Worm (Caenorhabditis elegans) whole organism, young adult: Measurements from ENCODE around the gene grl-7.

ENCODE experiments used
- B0336.3 ChIP-seq: fragments of 200-800 bp; sonication (Bioruptor generic); IDR thresholded peaks from 2 replicates; pipeline ENCODE4 v1.3.6; 2022; ENCODE audit warnings: missing genetic modification characterization, missing compliant biosample characterization
- C06A6.2 ChIP-seq: fragments of 200-800 bp; sonication (Bioruptor generic); conservative IDR thresholded peaks from 2 replicates; pipeline ENCODE4 v1.3.6; 2022; ENCODE audit warnings: missing genetic modification characterization, missing compliant biosample characterization
- C17E4.6 ChIP-seq: fragments of 200-800 bp; sonication (Bioruptor generic); IDR thresholded peaks from 2 replicates; pipeline ENCODE4 v1.3.6; 2022; ENCODE audit warnings: missing genetic modification reagents, missing genetic modification characterization, missing compliant biosample characterization
- F49E8.2 ChIP-seq: sonication (generic microtip); optimal IDR thresholded peaks from 3 replicates; lab custom pipeline; 2017; ENCODE audit warnings: missing genetic modification characterization, mild to moderate bottlenecking, missing compliant biosample characterization, antibody characterized with exemption, moderate library complexity; ENCODE audit not compliant: insufficient read depth
- F57C9.4 ChIP-seq: sonication (generic microtip); optimal IDR thresholded peaks from 2 replicates; lab custom pipeline; 2017; ENCODE audit warnings: mild to moderate bottlenecking, missing genetic modification characterization, missing compliant biosample characterization
- K11D2.4 ChIP-seq: fragments of 200-800 bp; sonication (Bioruptor generic); IDR thresholded peaks from 2 replicates; pipeline ENCODE4 v1.3.6; 2022; ENCODE audit warnings: missing genetic modification reagents, missing genetic modification characterization, missing compliant biosample characterization
- K12H6.12 ChIP-seq: fragments of 200-800 bp; sonication (Bioruptor generic); optimal IDR thresholded peaks from 2 replicates; lab custom pipeline; 2018; ENCODE audit warnings: mild to moderate bottlenecking, missing genetic modification characterization, missing compliant biosample characterization
- T07F8.4 ChIP-seq: sonication (generic microtip); optimal IDR thresholded peaks from 2 replicates; lab custom pipeline; 2016; ENCODE audit warnings: mild to moderate bottlenecking, missing genetic modification characterization, moderate library complexity, missing compliant biosample characterization
- Y56A3A.18 ChIP-seq: fragments of 200-800 bp; sonication (Bioruptor generic); IDR thresholded peaks from 2 replicates; pipeline ENCODE4 v1.3.6; 2022; ENCODE audit warnings: missing genetic modification reagents, missing genetic modification characterization, missing compliant biosample characterization
- athp-1 ChIP-seq: sonication (generic microtip); optimal IDR thresholded peaks from 2 replicates; lab custom pipeline; 2017; ENCODE audit warnings: mild to moderate bottlenecking, missing genetic modification characterization, missing compliant biosample characterization
- attf-6 ChIP-seq: fragments of 200-800 bp; sonication (Bioruptor generic); IDR thresholded peaks from 2 replicates; pipeline ENCODE4 v1.3.6; 2022; ENCODE audit warnings: missing genetic modification reagents, missing genetic modification characterization, missing compliant biosample characterization
- bed-2 ChIP-seq: fragments of 200-800 bp; sonication (Bioruptor generic); IDR thresholded peaks from 2 replicates; pipeline ENCODE4 v1.3.6; 2022; ENCODE audit warnings: missing genetic modification reagents, missing genetic modification characterization, missing compliant biosample characterization
- ceh-91 ChIP-seq: fragments of 200-800 bp; sonication (Bioruptor generic); IDR thresholded peaks from 2 replicates; pipeline ENCODE4 v1.3.6; 2022; ENCODE audit warnings: missing genetic modification reagents, missing genetic modification characterization, missing compliant biosample characterization
- die-1 ChIP-seq: sonication (generic microtip); optimal IDR thresholded peaks from 2 replicates; lab custom pipeline; 2016; ENCODE audit warnings: missing genotype, mild to moderate bottlenecking, missing genetic modification characterization, missing compliant biosample characterization
- dpl-1 ChIP-seq: fragments of 150-350 bp; optimal IDR thresholded peaks from 2 replicates; lab custom pipeline; 2014; ENCODE audit warnings: missing biosample characterization, missing genetic modification reagents, missing genetic modification characterization
- egl-18 ChIP-seq: fragments of 200-800 bp; sonication (Bioruptor generic); IDR thresholded peaks from 2 replicates; pipeline ENCODE4 v1.3.6; 2022; ENCODE audit warnings: missing genetic modification reagents, missing genetic modification characterization, missing compliant biosample characterization
- egrh-3 ChIP-seq: fragments of 200-800 bp; sonication (Bioruptor generic); IDR thresholded peaks from 2 replicates; pipeline ENCODE4 v1.3.6; 2022; ENCODE audit warnings: missing genetic modification reagents, missing genetic modification characterization, missing compliant biosample characterization
- gei-17 ChIP-seq: fragments of 200-800 bp; sonication (Bioruptor generic); optimal IDR thresholded peaks from 2 replicates; lab custom pipeline; 2018; ENCODE audit warnings: mild to moderate bottlenecking, missing genetic modification characterization, missing compliant biosample characterization
- him-1 ChIP-seq: sonication (generic microtip); optimal IDR thresholded peaks from 2 replicates; lab custom pipeline; 2016; ENCODE audit warnings: missing genotype, missing genetic modification reagents, missing genetic modification characterization, missing compliant biosample characterization
- lin-54 ChIP-seq: fragments of 200-800 bp; sonication (Bioruptor generic); optimal IDR thresholded peaks from 2 replicates; lab custom pipeline; 2018; ENCODE audit warnings: mild to moderate bottlenecking, missing genetic modification characterization, missing compliant biosample characterization
- madf-10 ChIP-seq: sonication (generic microtip); optimal IDR thresholded peaks from 2 replicates; lab custom pipeline; 2016; ENCODE audit warnings: mild to moderate bottlenecking, missing genetic modification characterization, missing compliant biosample characterization
- madf-3 ChIP-seq: fragments of 200-800 bp; sonication (Bioruptor generic); IDR thresholded peaks from 2 replicates; pipeline ENCODE4 v1.3.6; 2022; ENCODE audit warnings: missing genetic modification reagents, missing genetic modification characterization, missing compliant biosample characterization
- madf-6 ChIP-seq: fragments of 200-800 bp; sonication (Bioruptor generic); IDR thresholded peaks from 2 replicates; pipeline ENCODE4 v1.3.6; 2022; ENCODE audit warnings: missing genetic modification reagents, missing genetic modification characterization, missing compliant biosample characterization
- mel-28 ChIP-seq: sonication (generic microtip); optimal IDR thresholded peaks from 2 replicates; lab custom pipeline; 2016; ENCODE audit warnings: borderline replicate concordance, mild to moderate bottlenecking, missing genetic modification characterization, missing compliant biosample characterization
- mes-4 ChIP-seq: sonication (generic microtip); optimal IDR thresholded peaks from 2 replicates; lab custom pipeline; 2016; ENCODE audit warnings: missing genotype, missing genetic modification characterization, missing compliant biosample characterization
- mxl-1 ChIP-seq: sonication (generic microtip); optimal IDR thresholded peaks from 2 replicates; lab custom pipeline; 2016; ENCODE audit warnings: missing genetic modification characterization, missing compliant biosample characterization
- nfya-1 ChIP-seq: sonication (generic microtip); optimal IDR thresholded peaks from 2 replicates; lab custom pipeline; 2017; ENCODE audit warnings: antibody characterized with exemption, missing compliant biosample characterization, missing genetic modification characterization, borderline replicate concordance; ENCODE audit not compliant: insufficient read depth
- nhr-120 ChIP-seq: fragments of 200-800 bp; sonication (Bioruptor generic); IDR thresholded peaks from 2 replicates; pipeline ENCODE4 v1.3.6; 2022; ENCODE audit warnings: missing genetic modification characterization, missing compliant biosample characterization
- nhr-27 ChIP-seq: fragments of 200-800 bp; sonication (Bioruptor generic); optimal IDR thresholded peaks from 2 replicates; lab custom pipeline; 2018; ENCODE audit warnings: mild to moderate bottlenecking, missing genetic modification characterization, moderate library complexity, missing compliant biosample characterization
- pha-4 ChIP-seq: fragments of 150-350 bp; sonication (generic microtip); optimal IDR thresholded peaks from 2 replicates; lab custom pipeline; 2014; ENCODE audit warnings: missing biosample characterization, missing genetic modification reagents, missing genetic modification characterization
- rcor-1 ChIP-seq: fragments of 200-800 bp; sonication (Bioruptor generic); IDR thresholded peaks from 2 replicates; pipeline ENCODE4 v1.3.6; 2022; ENCODE audit warnings: missing genetic modification reagents, missing genetic modification characterization, missing compliant biosample characterization
- sdz-38 ChIP-seq: sonication (generic microtip); optimal IDR thresholded peaks from 2 replicates; lab custom pipeline; 2016; ENCODE audit warnings: missing genotype, missing genetic modification characterization, missing compliant biosample characterization
- somi-1 ChIP-seq: fragments of 200-800 bp; sonication (Bioruptor generic); optimal IDR thresholded peaks from 2 replicates; lab custom pipeline; 2018; ENCODE audit warnings: mild to moderate bottlenecking, missing genetic modification characterization, missing compliant biosample characterization
- tbp1 ChIP-seq: fragments of 200-800 bp; sonication (Bioruptor generic); optimal IDR thresholded peaks from 2 replicates; lab custom pipeline; 2018; ENCODE audit warnings: mild to moderate bottlenecking, missing genetic modification characterization, missing compliant biosample characterization
- unc-62 ChIP-seq: fragments of 150-350 bp; optimal IDR thresholded peaks from 2 replicates; lab custom pipeline; 2014; ENCODE audit warnings: missing biosample characterization, missing genetic modification reagents, missing genetic modification characterization
- xnd-1 ChIP-seq: sonication (generic microtip); optimal IDR thresholded peaks from 2 replicates; lab custom pipeline; 2016; ENCODE audit warnings: missing genotype, missing genetic modification reagents, missing genetic modification characterization, missing compliant biosample characterization
- ztf-25 ChIP-seq: fragments of 200-800 bp; sonication (Bioruptor generic); IDR thresholded peaks from 2 replicates; pipeline ENCODE4 v1.3.6; 2022; ENCODE audit warnings: missing genetic modification reagents, missing genetic modification characterization, missing compliant biosample characterization
- ztf-26 ChIP-seq: sonication (generic microtip); optimal IDR thresholded peaks from 2 replicates; lab custom pipeline; 2017; ENCODE audit warnings: missing genetic modification characterization, missing compliant biosample characterization
- ztf-28 ChIP-seq: fragments of 200-800 bp; sonication (Bioruptor generic); IDR thresholded peaks from 2 replicates; pipeline ENCODE4 v1.3.6; 2022; ENCODE audit warnings: missing genetic modification reagents, missing genetic modification characterization, missing compliant biosample characterization

Gene grl-7

DNA sequence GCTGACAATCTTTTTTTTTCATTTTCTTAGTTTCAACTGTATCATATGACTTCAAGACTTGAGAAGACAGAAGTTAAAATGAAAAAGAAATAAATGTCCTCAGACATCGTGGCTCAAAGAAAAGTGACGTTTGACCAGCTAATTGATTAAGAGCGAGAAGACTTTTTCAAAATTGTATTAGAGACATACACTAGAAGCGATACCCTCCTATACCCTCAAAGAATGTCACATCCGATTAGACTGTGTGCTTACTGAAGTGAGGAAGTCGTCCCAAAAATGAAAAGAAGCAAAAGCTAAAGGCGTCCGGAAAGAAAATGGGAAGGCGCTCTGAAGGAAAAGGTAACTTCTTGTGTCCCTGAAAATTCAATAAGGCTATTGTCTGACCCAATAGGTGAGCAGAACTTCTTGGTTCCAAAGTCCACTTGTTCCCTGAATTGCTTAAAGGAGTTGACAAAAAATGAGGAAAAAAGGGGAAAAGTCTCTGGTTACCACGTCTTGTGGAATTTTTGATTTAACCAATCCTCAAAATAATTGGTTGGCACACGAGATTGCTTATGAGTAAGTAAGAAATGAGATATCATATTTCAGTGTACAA lies 25.6 kb upstream of the grl-7 start:
- TF ChIP-seq unc-62 (GFP tag; lab: Kevin White, UChicago), result no peak
- no peak for TF ChIP-seq Y56A3A.18 (GFP tag; lab: Robert Waterston, UW)
- TF ChIP-seq athp-1 (tag; lab: Kevin White, UChicago), result no peak
- no peak for TF ChIP-seq F49E8.2 (tag; lab: Kevin White, UChicago)
- TF ChIP-seq madf-3 (GFP tag; lab: Robert Waterston, UW), result no peak
- TF ChIP-seq mxl-1 (tag; lab: Kevin White, UChicago), result no peak
- no peak for TF ChIP-seq die-1 (tag; lab: Kevin White, UChicago)
- no peak for TF ChIP-seq madf-6 (GFP tag; lab: Robert Waterston, UW)
- no peak for TF ChIP-seq K12H6.12 (tag; lab: Kevin White, UChicago)
- TF ChIP-seq bed-2 (GFP tag; lab: Robert Waterston, UW), result no peak
- TF ChIP-seq ztf-28, result no peak
- TF ChIP-seq attf-6 (GFP tag; lab: Robert Waterston, UW), result no peak
- no peak for TF ChIP-seq ceh-91 (GFP tag; lab: Robert Waterston, UW)
- no peak for TF ChIP-seq gei-17
- TF ChIP-seq him-1, result no peak
- TF ChIP-seq dpl-1 (GFP tag; lab: Kevin White, UChicago), result no peak

DNA sequence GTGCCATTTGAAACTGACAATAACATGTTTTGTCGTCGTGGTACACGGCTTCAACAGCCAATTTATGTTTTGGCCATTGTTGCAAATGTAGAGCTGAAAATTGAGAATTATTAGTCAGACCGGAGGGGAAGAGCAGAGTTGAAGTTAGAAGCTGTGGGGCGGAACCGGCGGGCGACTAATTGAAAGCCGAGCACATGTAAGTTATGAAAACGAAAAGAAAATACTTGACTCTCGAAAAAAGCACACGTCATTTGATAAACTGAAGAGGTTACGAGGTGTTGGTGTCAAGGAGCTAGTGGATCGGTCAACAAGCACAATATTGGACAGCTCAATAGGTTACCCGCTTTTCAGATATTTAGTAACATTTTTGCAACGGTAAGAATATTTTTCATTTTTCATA lies 19.3 kb upstream of the grl-7 start, which contains the start of gene dop-5:
TSS of gene dop-5 (minus strand) at position 101 of the 400 bp plus-strand sequence.
- TF ChIP-seq xnd-1 (tag; lab: Kevin White, UChicago) (no peak), ceh-91 (GFP tag; lab: Robert Waterston, UW) (no peak), lin-54 (GFP tag; lab: Kevin White, UChicago) (no peak), T07F8.4 (no peak), madf-10 (tag; lab: Kevin White, UChicago) (no peak), ztf-26 (tag; lab: Kevin White, UChicago) (no peak), F57C9.4 (tag; lab: Kevin White, UChicago) (no peak), egrh-3 (GFP tag; lab: Robert Waterston, UW) (no peak), B0336.3 (GFP tag; lab: Robert Waterston, UW) (no peak), sdz-38 (tag; lab: Kevin White, UChicago) (no peak), K11D2.4 (GFP tag; lab: Robert Waterston, UW) (no peak), somi-1 (GFP tag; lab: Kevin White, UChicago) (no peak), mes-4 (no peak), mxl-1 (tag; lab: Kevin White, UChicago) (no peak), pha-4 (tag; lab: Kevin White, UChicago) (no peak), Y56A3A.18 (GFP tag; lab: Robert Waterston, UW) (no peak), ztf-25 (GFP tag; lab: Robert Waterston, UW) (no peak), madf-6 (GFP tag; lab: Robert Waterston, UW) (no peak)
- TF ChIP-seq, all 124 proteins: peak for 0

DNA sequence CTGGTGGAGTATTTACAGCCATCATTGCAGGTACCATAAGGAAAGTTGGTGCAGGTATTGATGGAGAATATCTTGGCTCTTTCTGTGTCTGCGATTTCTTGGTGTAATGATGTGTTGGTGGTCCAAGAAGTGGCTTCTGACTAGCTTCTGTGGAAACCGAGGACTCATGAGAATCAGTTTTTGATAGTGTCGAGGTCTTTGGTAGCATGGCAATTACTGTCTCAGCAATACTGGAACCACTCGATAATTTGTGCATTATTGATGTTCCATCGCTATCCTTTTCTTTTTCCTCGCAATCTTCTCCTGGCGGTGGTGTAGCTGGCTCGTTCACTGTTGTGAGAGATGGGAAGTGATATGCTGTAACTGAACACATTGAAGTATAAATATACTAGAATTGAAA lies 16.8 kb upstream of the grl-7 start:
- TF ChIP-seq nhr-120, result no peak
- TF ChIP-seq T07F8.4, result no peak
- TF ChIP-seq C06A6.2 (GFP tag; lab: Robert Waterston, UW), result no peak
- TF ChIP-seq tbp1, result no peak
- no peak for TF ChIP-seq nhr-27 (tag; lab: Kevin White, UChicago)
- TF ChIP-seq C17E4.6 (GFP tag; lab: Robert Waterston, UW), result no peak
- no peak for TF ChIP-seq Y56A3A.18 (GFP tag; lab: Robert Waterston, UW)
- TF ChIP-seq xnd-1 (tag; lab: Kevin White, UChicago), result no peak
- no peak for TF ChIP-seq F57C9.4 (tag; lab: Kevin White, UChicago)
- no peak for TF ChIP-seq nfya-1
- TF ChIP-seq mel-28 (tag; lab: Kevin White, UChicago), result no peak
- TF ChIP-seq egl-18, result no peak
- TF ChIP-seq rcor-1 (GFP tag; lab: Robert Waterston, UW), result no peak
